Worm (Caenorhabditis elegans) whole organism, early embryonic: ENCODE results near the gene nspc-5.

Source experiments
- ama-1 ChIP-seq: fragments of 150-350 bp; optimal IDR thresholded peaks from 2 replicates; lab custom pipeline; 2014
- hmbx-1 ChIP-seq: sonication (generic microtip); optimal IDR thresholded peaks from 2 replicates; lab custom pipeline; 2016; ENCODE audit warnings: mild to moderate bottlenecking, missing genetic modification characterization, missing compliant biosample characterization
- pes-1 ChIP-seq: fragments of 200-800 bp; sonication (Bioruptor generic); IDR thresholded peaks from 2 replicates; pipeline ENCODE4 v1.3.6; 2022; ENCODE audit warnings: missing genetic modification reagents, missing genetic modification characterization, missing compliant biosample characterization

DNA sequence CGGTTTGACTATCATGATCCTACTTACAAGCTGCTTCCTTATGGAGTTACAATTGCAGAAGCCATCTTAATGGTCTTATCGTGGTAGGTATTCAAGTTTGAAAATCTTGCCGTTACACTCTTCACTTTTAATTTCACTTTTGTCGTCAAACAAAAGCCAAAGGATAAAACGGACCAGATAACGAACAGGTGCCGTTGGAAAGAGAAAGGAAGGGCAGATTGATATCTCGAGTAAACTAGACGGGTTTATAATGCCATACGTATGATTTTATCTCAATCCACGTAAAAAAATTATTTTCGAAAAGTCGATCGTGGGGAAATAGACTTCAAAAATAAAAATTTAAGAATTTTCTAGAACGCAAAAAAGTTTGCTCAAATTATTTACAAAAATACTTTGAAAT lies 15.5 kb downstream of the nspc-5 start:
- TF ChIP-seq pes-1 (no peak), hmbx-1 (tag; lab: Kevin White, UChicago) (no peak), ama-1 (lab: Kevin White, UChicago) (no peak)
